Fruit fly (Drosophila melanogaster): ENCODE data around the gene hoip.

DNA sequence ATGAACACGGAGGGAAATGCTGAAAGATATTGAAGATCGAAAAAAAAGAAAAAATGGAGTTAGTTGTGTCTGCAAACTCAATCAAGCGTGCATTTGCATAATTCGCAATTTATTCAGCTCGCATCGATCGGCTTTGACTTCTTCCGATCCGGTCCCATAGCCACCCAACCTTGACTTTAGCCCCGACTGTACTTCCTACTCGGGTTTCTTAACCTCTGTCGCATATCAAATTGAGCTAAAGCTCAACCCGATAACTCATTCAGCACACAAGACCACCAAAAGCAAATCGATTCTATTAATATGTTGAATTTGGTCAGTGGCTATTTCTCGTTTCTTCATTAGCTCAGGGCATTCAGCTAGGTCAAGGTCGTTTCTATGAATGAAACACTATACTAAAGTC is 14.4 kb upstream of the hoip start:
- TF ChIP-seq CG9948 (tag; optimal IDR thresholded peaks at IDR 0.05), result no peak
- no peak for TF ChIP-seq CG14655 (GFP tag; optimal IDR thresholded peaks at IDR 0.05)
- no peak for TF ChIP-seq CG15710 (tag; optimal IDR thresholded peaks at IDR 0.05)
- TF ChIP-seq EcR (GFP tag; optimal IDR thresholded peaks at IDR 0.05), result no peak
- no peak for TF ChIP-seq CG10348 (GFP tag; IDR thresholded peaks at IDR 0.05)
- no peak for TF ChIP-seq Ets98B (GFP tag; IDR thresholded peaks at IDR 0.05)
- no peak for TF ChIP-seq CG4496 (GFP tag; IDR thresholded peaks at IDR 0.05)
- TF ChIP-seq CG32121 (GFP tag; IDR thresholded peaks at IDR 0.05), result no peak
- no peak for TF ChIP-seq Pif1B (GFP tag; optimal IDR thresholded peaks at IDR 0.05)
- no peak for TF ChIP-seq D1 (tag; optimal IDR thresholded peaks at IDR 0.05)
- no peak for TF ChIP-seq rn (GFP tag; IDR thresholded peaks at IDR 0.05)

Data from whole organism, pupa.